Worm (Caenorhabditis elegans) whole organism, L4 larva: ENCODE measurements around the gene chat-1.

Experiments
- F10B5.3 ChIP-seq: sonication (generic microtip); optimal IDR thresholded peaks from 2 replicates; lab custom pipeline; 2016; ENCODE audit warnings: mild to moderate bottlenecking, missing genetic modification characterization, missing compliant biosample characterization
- F26F4.8 ChIP-seq: fragments of 200-800 bp; sonication (Bioruptor generic); conservative IDR thresholded peaks from 2 replicates; pipeline ENCODE4 v1.3.6; 2022; ENCODE audit warnings: missing genetic modification characterization, missing compliant biosample characterization
- F37D6.2 ChIP-seq: sonication (generic microtip); optimal IDR thresholded peaks from 2 replicates; lab custom pipeline; 2016; ENCODE audit warnings: mild to moderate bottlenecking, missing genetic modification characterization, missing compliant biosample characterization
- T26A8.4 ChIP-seq: fragments of 200-800 bp; sonication (Bioruptor generic); IDR thresholded peaks from 2 replicates; pipeline ENCODE4 v1.3.6; 2022; ENCODE audit warnings: missing genetic modification characterization, missing compliant biosample characterization
- Y105C5A.15 ChIP-seq: fragments of 200-800 bp; sonication (Bioruptor generic); IDR thresholded peaks from 2 replicates; pipeline ENCODE4 v1.3.6; 2022; ENCODE audit warnings: missing genetic modification characterization, missing compliant biosample characterization
- Y5F2A.4 ChIP-seq: fragments of 200-800 bp; sonication (Bioruptor generic); optimal IDR thresholded peaks from 2 replicates; lab custom pipeline; 2018; ENCODE audit warnings: mild to moderate bottlenecking, missing genetic modification characterization, missing compliant biosample characterization
- Y75B8A.6 ChIP-seq: fragments of 200-800 bp; sonication (Bioruptor generic); IDR thresholded peaks from 2 replicates; pipeline ENCODE4 v1.3.6; 2022; ENCODE audit warnings: missing genetic modification reagents, missing genetic modification characterization, missing compliant biosample characterization
- aly-2 ChIP-seq: sonication (generic microtip); optimal IDR thresholded peaks from 2 replicates; lab custom pipeline; 2018; ENCODE audit warnings: missing biosample characterization, missing genetic modification characterization
- attf-4 ChIP-seq: sonication (generic microtip); optimal IDR thresholded peaks from 3 replicates; lab custom pipeline; 2017; ENCODE audit warnings: missing biosample characterization, missing genetic modification characterization
- ceh-20 ChIP-seq: fragments of 200-800 bp; sonication (Bioruptor generic); IDR thresholded peaks from 2 replicates; pipeline ENCODE4 v1.3.6; 2022; ENCODE audit warnings: missing genetic modification reagents, missing genetic modification characterization, missing compliant biosample characterization
- ceh-28 ChIP-seq: fragments of 150-350 bp; optimal IDR thresholded peaks from 2 replicates; lab custom pipeline; 2014; ENCODE audit warnings: missing biosample characterization, missing genetic modification reagents, missing genetic modification characterization
- ceh-62 ChIP-seq: sonication (generic microtip); optimal IDR thresholded peaks from 2 replicates; lab custom pipeline; 2017; ENCODE audit warnings: missing biosample characterization, missing genetic modification characterization
- ceh-82 ChIP-seq: sonication (generic microtip); optimal IDR thresholded peaks from 2 replicates; lab custom pipeline; 2017; ENCODE audit warnings: missing biosample characterization, missing genetic modification characterization
- ces-1 ChIP-seq: fragments of 150-350 bp; sonication (generic microtip); optimal IDR thresholded peaks from 4 replicates; lab custom pipeline; 2014; ENCODE audit warnings: missing biosample characterization, missing genetic modification reagents, missing genetic modification characterization
- dve-1 ChIP-seq: sonication (generic microtip); optimal IDR thresholded peaks from 2 replicates; lab custom pipeline; 2017; ENCODE audit warnings: antibody characterized with exemption, mild to moderate bottlenecking, missing genetic modification characterization, missing compliant biosample characterization; ENCODE audit not compliant: insufficient read depth
- egl-27 ChIP-seq: sonication (generic microtip); optimal IDR thresholded peaks from 3 replicates; lab custom pipeline; 2017; ENCODE audit warnings: missing biosample characterization, missing genetic modification reagents, missing genetic modification characterization
- fos-1 ChIP-seq: fragments of 150-350 bp; optimal IDR thresholded peaks from 2 replicates; lab custom pipeline; 2014; ENCODE audit warnings: missing biosample characterization, missing genetic modification characterization
- hif-1 ChIP-seq, 2 experiments: sonication (generic microtip); optimal IDR thresholded peaks; 2 replicates each; lab custom pipeline; 2016 to 2017; ENCODE audit warnings: missing compliant biosample characterization in 2 of 2, missing genetic modification characterization in 2 of 2, missing genetic modification reagents in 2 of 2, missing genotype in 2 of 2, mild to moderate bottlenecking in 1 of 2
- lin-38 ChIP-seq: fragments of 200-800 bp; sonication (Bioruptor generic); IDR thresholded peaks from 2 replicates; pipeline ENCODE4 v1.3.6; 2022; ENCODE audit warnings: missing genetic modification reagents, missing genetic modification characterization, missing compliant biosample characterization
- lin-39 ChIP-seq: fragments of 150-350 bp; optimal IDR thresholded peaks from 2 replicates; lab custom pipeline; 2014; ENCODE audit warnings: missing biosample characterization, missing genetic modification reagents, missing genetic modification characterization
- lsy-2 ChIP-seq, 2 experiments: fragments of 150-350 bp in 1 of 2; sonication (generic microtip) in 1 of 2; optimal IDR thresholded peaks; 2 replicates each; lab custom pipeline; 2014 to 2017; ENCODE audit warnings: missing biosample characterization in 2 of 2, missing genetic modification characterization in 2 of 2
- mdl-1 ChIP-seq, 2 experiments: fragments of 150-350 bp in 1 of 2; sonication (generic microtip) in 1 of 2; optimal IDR thresholded peaks; 2 replicates each; lab custom pipeline; 2014 to 2017; ENCODE audit warnings: missing biosample characterization in 2 of 2, missing genetic modification characterization in 2 of 2
- mes-2 ChIP-seq: sonication (generic microtip); optimal IDR thresholded peaks from 2 replicates; lab custom pipeline; 2016; ENCODE audit warnings: missing genotype, mild to moderate bottlenecking, missing genetic modification characterization, missing compliant biosample characterization; ENCODE audit not compliant: poor library complexity, severe bottlenecking
- mxl-2 ChIP-seq: fragments of 200-800 bp; sonication (Bioruptor generic); conservative IDR thresholded peaks from 2 replicates; pipeline ENCODE4 v1.3.6; 2022; ENCODE audit warnings: missing genetic modification reagents, missing genetic modification characterization, missing compliant biosample characterization
- mxl-3 ChIP-seq: fragments of 200-800 bp; sonication (Bioruptor generic); optimal IDR thresholded peaks from 2 replicates; lab custom pipeline; 2018; ENCODE audit warnings: mild to moderate bottlenecking, missing genetic modification characterization, missing compliant biosample characterization
- nhr-10 ChIP-seq: fragments of 150-350 bp; optimal IDR thresholded peaks from 2 replicates; lab custom pipeline; 2014; ENCODE audit warnings: missing biosample characterization, missing genetic modification characterization
- nhr-102 ChIP-seq: sonication (generic microtip); optimal IDR thresholded peaks from 2 replicates; lab custom pipeline; 2016; ENCODE audit warnings: mild to moderate bottlenecking, missing genetic modification characterization, moderate library complexity, missing compliant biosample characterization
- nhr-25 ChIP-seq: sonication (generic microtip); optimal IDR thresholded peaks from 2 replicates; lab custom pipeline; 2017; ENCODE audit warnings: missing genetic modification characterization, mild to moderate bottlenecking, missing compliant biosample characterization, antibody characterized with exemption, moderate library complexity, borderline replicate concordance; ENCODE audit not compliant: insufficient read depth
- nhr-6 ChIP-seq: fragments of 150-350 bp; optimal IDR thresholded peaks from 2 replicates; lab custom pipeline; 2014; ENCODE audit warnings: missing biosample characterization, missing genetic modification characterization
- nhr-77 ChIP-seq: fragments of 150-350 bp; optimal IDR thresholded peaks from 2 replicates; lab custom pipeline; 2014; ENCODE audit warnings: missing biosample characterization, missing genetic modification characterization
- pqm-1 ChIP-seq: sonication (generic microtip); optimal IDR thresholded peaks from 2 replicates; lab custom pipeline; 2017; ENCODE audit warnings: missing biosample characterization, missing genetic modification characterization
- rbr-2 ChIP-seq: sonication (generic microtip); optimal IDR thresholded peaks from 2 replicates; lab custom pipeline; 2016; ENCODE audit warnings: missing genotype, missing genetic modification characterization, missing compliant biosample characterization
- saeg-2 ChIP-seq: fragments of 200-800 bp; sonication (Bioruptor generic); IDR thresholded peaks from 2 replicates; pipeline ENCODE4 v1.3.6; 2022; ENCODE audit warnings: missing genetic modification reagents, missing genetic modification characterization, missing compliant biosample characterization
- snpc-1.2 ChIP-seq: fragments of 200-800 bp; sonication (Bioruptor generic); IDR thresholded peaks from 2 replicates; pipeline ENCODE4 v1.3.6; 2022; ENCODE audit warnings: missing genetic modification reagents, missing genetic modification characterization, missing compliant biosample characterization
- snpc-4 ChIP-seq: fragments of 150-350 bp; optimal IDR thresholded peaks from 2 replicates; lab custom pipeline; 2014; ENCODE audit warnings: missing biosample characterization, missing genetic modification characterization
- spr-1 ChIP-seq: sonication (generic microtip); optimal IDR thresholded peaks from 2 replicates; lab custom pipeline; 2016; ENCODE audit warnings: mild to moderate bottlenecking, missing genetic modification characterization, missing compliant biosample characterization
- tag-97 ChIP-seq: fragments of 200-800 bp; sonication (Bioruptor generic); IDR thresholded peaks from 2 replicates; pipeline ENCODE4 v1.3.6; 2022; ENCODE audit warnings: missing genetic modification characterization, missing compliant biosample characterization
- unc-39 ChIP-seq: sonication (generic microtip); optimal IDR thresholded peaks from 2 replicates; lab custom pipeline; 2017; ENCODE audit warnings: missing biosample characterization, missing genetic modification characterization
- vab-7 ChIP-seq: fragments of 200-800 bp; sonication (Bioruptor generic); IDR thresholded peaks from 2 replicates; pipeline ENCODE4 v1.3.6; 2022; ENCODE audit warnings: missing genetic modification reagents, missing genetic modification characterization, missing compliant biosample characterization
- zfp-2 ChIP-seq: sonication (generic microtip); optimal IDR thresholded peaks from 2 replicates; lab custom pipeline; 2016; ENCODE audit warnings: mild to moderate bottlenecking, missing genetic modification characterization, missing compliant biosample characterization
- ztf-7 ChIP-seq: fragments of 150-350 bp; optimal IDR thresholded peaks from 2 replicates; lab custom pipeline; 2014; ENCODE audit warnings: missing biosample characterization, missing genetic modification characterization

Gene chat-1

DNA sequence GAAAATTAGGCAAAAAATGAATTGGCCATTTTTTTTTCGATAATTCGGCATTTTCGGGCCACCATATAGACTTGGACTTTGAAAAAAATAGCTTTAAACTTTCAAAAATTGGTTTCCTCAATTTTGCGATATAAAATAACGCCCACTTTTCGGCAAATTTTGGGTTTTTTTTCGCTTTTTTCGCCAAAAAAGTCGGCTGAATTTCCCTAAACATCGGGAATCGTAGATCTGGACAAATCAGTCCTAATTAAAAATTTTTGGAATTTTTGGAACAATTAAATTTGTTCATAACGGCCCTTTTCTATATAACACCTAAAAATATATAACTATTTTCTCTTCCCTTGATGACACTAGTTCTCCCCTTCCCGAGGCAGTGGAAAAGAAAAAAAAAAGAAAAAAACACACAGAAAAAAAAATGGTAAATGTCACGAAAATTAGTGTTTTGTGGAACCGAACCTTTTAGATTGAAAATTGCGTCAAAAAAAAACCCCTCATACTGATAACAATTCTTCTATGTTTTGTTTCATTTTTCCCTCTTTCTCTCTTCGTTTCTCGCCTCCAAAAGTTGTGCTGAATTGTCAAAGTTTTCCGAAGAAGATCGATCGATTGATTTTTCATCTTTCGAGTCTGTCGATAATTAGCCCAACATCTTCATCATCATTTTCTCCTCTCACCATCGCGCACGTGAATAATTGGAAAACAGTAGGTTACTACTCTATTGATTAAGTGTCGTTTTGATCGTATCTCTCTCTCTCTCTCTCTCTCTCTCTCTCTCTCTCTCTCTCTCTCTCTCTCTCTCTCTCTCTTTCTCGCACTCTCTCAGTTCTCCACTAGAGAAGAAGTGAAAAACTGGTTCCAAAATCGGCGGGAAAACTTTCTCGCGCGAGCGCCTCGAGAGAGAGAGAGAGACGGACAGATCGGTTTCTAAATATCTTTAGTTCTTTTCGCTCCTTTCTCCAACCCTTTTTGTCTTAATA lies 46.5 kb upstream of the chat-1 start, which contains the start of gene Y24D9A.6 (continued):
- TF ChIP-seq egl-27 (tag; lab: Kevin White, UChicago) = no peak
- peak in 1 of 2 experiments; percentile 61 for TF ChIP-seq lsy-2 (tag; optimal IDR thresholded peaks at IDR 0.05; lab: Kevin White, UChicago)
- TF ChIP-seq mes-2 (tag; lab: Kevin White, UChicago) = peak; percentile 36
- TF ChIP-seq tag-97 = no peak
- TF ChIP-seq Y75B8A.6 (GFP tag; lab: Robert Waterston, UW) = no peak
- no peak for TF ChIP-seq F37D6.2 (tag; lab: Kevin White, UChicago)
- no peak for TF ChIP-seq mxl-2 (GFP tag; lab: Robert Waterston, UW)
- TF ChIP-seq snpc-4 (tag; lab: Kevin White, UChicago) = no peak
- TF ChIP-seq Y105C5A.15 (GFP tag; lab: Robert Waterston, UW) = no peak
- TF ChIP-seq F10B5.3 (tag; lab: Kevin White, UChicago) = no peak
- TF ChIP-seq pqm-1 (tag; lab: Kevin White, UChicago) = no peak
- no peak for TF ChIP-seq F26F4.8 (GFP tag; lab: Robert Waterston, UW)
- no peak for TF ChIP-seq unc-39 (tag; lab: Kevin White, UChicago)
- TF ChIP-seq ceh-82 = no peak
- peak; percentile 8 to 61 for TF ChIP-seq hif-1 (tag; optimal IDR thresholded peaks at IDR 0.05; lab: Kevin White, UChicago)
- peak; percentile 69; the same call in 1 of the 2 replicates for TF ChIP-seq ceh-20 (GFP tag; lab: Robert Waterston, UW)
- no peak for TF ChIP-seq ztf-7 (tag; lab: Kevin White, UChicago)
- no peak for TF ChIP-seq Y5F2A.4 (GFP tag; lab: Kevin White, UChicago)
- TF ChIP-seq nhr-77 (tag; lab: Kevin White, UChicago) = no peak
- no peak for TF ChIP-seq aly-2 (tag; lab: Kevin White, UChicago)
- peak; percentile 64 for TF ChIP-seq dve-1 (tag; lab: Kevin White, UChicago)
- TF ChIP-seq mdl-1 (tag; optimal IDR thresholded peaks at IDR 0.05; lab: Kevin White, UChicago) = peak; percentile 19 to 81
- no peak for TF ChIP-seq ceh-62 (tag; lab: Kevin White, UChicago)
- TF ChIP-seq fos-1 (tag; lab: Kevin White, UChicago) = no peak
- no peak for TF ChIP-seq zfp-2 (tag; lab: Kevin White, UChicago)
- TF ChIP-seq saeg-2 (GFP tag; lab: Robert Waterston, UW) = no peak
- TF ChIP-seq rbr-2 (tag; lab: Kevin White, UChicago) = no peak
- TF ChIP-seq ces-1 (GFP tag; lab: Kevin White, UChicago) = no peak
- TF ChIP-seq attf-4 (tag; lab: Kevin White, UChicago) = no peak
- peak; percentile 13; the same call in 1 of the 2 replicates for TF ChIP-seq lin-38 (GFP tag; lab: Robert Waterston, UW)
- no peak for TF ChIP-seq lin-39 (tag; lab: Kevin White, UChicago)
- TF ChIP-seq T26A8.4 (GFP tag; lab: Robert Waterston, UW) = 0 out of 2 replicates have a peak, but pooled peaks have one; percentile 24
- no peak for TF ChIP-seq snpc-1.2 (GFP tag; lab: Robert Waterston, UW)
- no peak for TF ChIP-seq nhr-6 (tag; lab: Kevin White, UChicago)
- peak; percentile 91 for TF ChIP-seq nhr-25 (tag; lab: Kevin White, UChicago)
- peak; percentile 50 for TF ChIP-seq mxl-3 (GFP tag; lab: Kevin White, UChicago)
- TF ChIP-seq spr-1 = no peak
- TF ChIP-seq nhr-10 = peak; percentile 27
- peak; percentile 56 for TF ChIP-seq ceh-28 (tag; lab: Kevin White, UChicago)
- TF ChIP-seq nhr-102 (tag; lab: Kevin White, UChicago) = peak; percentile 15
- TF ChIP-seq vab-7 = no peak
